Worm (Caenorhabditis elegans): ENCODE measurements around the gene F55A11.11.

DNA sequence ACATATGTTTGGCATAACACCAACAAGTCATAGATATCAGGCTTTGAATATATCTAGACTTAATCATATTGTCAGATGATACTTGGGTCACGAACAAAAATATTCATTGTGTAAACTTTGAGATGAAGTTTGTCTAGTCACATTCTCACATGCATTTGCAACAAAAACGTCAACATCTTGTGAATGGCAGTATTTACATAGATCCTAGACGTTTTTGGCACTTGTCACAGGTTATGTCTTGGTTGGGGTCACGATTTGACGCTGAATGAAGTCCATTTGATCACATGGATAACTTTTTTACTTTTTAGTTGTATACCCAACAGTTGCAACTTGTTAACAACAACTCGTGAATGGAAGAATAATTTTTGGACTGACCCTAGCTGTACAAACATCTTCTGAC, 15.4 kb downstream of the F55A11.11 start:
- TF ChIP-seq ama-1 (optimal IDR thresholded peaks at IDR 0.05) (no peak), nhr-11 (tag; optimal IDR thresholded peaks at IDR 0.05) (no peak), ceh-62 (tag; optimal IDR thresholded peaks at IDR 0.05) (no peak), lin-1 (GFP tag; IDR thresholded peaks at IDR 0.05) (no peak), T26A8.4 (GFP tag; IDR thresholded peaks at IDR 0.05) (no peak), fos-1 (tag; optimal IDR thresholded peaks at IDR 0.05) (no peak), unc-39 (tag; optimal IDR thresholded peaks at IDR 0.05) (no peak), ceh-20 (GFP tag; IDR thresholded peaks at IDR 0.05) (no peak), zag-1 (tag; optimal IDR thresholded peaks at IDR 0.05) (no peak), lsy-2 (tag; optimal IDR thresholded peaks at IDR 0.05) (no peak), skn-1 (tag; optimal IDR thresholded peaks at IDR 0.05) (no peak)
